Worm (Caenorhabditis elegans) whole organism, dauer: ENCODE measurements around the gene T23F2.5.

Source experiments
- unc-62 ChIP-seq: sonication (generic microtip); optimal IDR thresholded peaks from 2 replicates; lab custom pipeline; 2017; ENCODE audit warnings: missing biosample characterization, missing genetic modification reagents, missing genetic modification characterization

The T23F2.5 gene

DNA sequence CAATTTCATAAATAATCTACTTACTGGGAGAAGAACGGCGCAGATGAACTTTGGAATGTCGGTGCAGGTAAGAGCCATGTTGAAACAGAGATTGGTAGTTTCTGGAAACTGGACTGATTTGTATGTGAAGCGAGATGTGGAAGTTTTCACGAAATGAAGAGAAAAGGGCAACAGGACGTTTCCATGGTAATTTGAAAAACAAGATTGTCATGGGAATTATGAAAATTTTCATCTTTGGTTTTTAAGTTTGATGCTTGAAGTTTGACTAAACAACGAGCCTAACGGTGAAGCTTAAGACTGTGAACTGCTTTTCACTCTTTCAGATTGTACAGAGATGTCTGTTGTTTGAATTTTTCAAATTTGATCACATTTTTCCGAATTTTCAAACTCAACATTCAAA is 4.7 kb downstream of the T23F2.5 start, which contains the start of gene T23F2.3:
Gene T23F2.3 (minus strand): TSS at position 101 of the 400 bp plus-strand sequence.
- no peak for TF ChIP-seq unc-62 (GFP tag; lab: Kevin White, UChicago)

DNA sequence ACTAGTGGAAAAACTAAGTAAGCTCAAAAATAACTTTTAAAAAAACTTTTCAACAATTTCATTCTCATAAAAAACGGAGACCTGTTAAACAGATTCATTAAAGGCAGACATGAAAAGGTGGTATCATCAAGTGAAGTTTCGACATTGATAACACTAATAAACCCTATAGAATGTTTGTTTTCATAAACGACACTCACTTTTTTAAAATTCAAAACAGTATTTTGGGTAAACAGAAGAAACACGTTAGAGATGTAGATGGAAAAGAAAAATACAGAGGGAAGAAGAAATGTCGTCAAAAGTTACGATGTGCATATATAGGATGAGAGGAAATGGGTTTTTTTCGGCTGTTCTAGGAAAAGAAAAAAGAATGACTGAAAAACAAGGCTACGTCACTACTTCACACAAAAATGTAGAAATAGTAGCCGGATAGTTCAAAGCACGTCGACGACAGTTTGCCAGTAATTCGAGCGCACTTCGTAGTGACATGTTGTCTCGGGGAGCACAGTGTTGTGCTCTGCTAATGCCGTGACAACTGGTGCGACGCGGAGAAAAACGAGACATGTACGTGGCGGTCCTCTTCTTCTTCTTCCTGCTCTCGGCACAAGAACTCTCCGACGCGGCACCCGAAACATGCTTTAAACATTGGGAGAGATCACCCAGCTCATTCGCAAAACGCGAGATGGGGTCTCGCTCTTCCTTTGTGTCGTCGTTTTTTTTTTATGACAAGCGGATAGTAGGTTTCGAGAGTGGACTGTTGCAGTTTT is 7.7 kb downstream of the T23F2.5 start:
- no peak for TF ChIP-seq unc-62 (GFP tag; lab: Kevin White, UChicago)

DNA sequence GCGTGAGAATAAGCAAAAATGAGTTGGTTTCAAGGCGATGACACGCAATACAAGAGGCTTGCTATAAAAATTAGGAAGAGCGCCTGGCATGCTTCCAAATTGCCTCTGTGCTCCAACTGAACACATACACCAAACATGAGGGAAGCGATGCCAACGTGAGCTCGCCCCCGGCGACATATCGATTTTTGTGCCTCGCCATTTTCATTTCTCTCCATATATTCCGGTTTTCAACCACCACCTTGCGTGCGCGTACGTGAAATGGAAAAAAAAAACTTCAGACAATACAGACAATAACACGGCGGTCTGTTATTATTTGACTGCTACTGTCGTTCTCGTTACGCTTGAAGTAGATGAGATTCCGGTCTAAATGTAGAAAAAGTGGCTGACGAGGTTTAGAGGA is 9.0 kb downstream of the T23F2.5 start:
- TF ChIP-seq unc-62 (GFP tag; lab: Kevin White, UChicago) = no peak

DNA sequence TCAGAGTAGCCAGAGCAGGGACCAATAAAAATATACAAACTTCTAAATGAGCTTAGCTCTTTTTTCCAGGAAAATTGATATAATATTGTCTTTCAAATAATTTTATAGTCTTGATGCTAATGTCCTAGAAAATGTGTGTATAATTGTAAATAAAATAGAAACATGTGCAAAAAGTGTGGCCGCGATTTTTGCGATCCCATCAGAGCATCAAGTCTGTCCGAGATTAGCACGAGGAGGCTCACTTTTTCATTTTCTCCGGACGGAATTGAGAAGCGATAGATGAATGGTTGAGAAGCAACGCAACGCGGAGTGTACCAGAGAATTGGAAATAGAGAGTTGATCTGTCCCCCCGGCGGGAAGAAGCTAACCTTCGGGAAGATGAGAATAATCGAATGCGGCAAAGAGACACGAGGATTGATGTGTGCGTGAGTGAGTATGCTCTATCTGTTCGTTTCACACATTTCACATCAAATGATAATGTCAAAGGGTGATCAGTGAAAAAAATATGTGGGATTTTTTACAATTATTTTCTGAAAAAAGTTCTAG is 10.5 kb downstream of the T23F2.5 start:
- TF ChIP-seq unc-62 (GFP tag; lab: Kevin White, UChicago) = no peak

DNA sequence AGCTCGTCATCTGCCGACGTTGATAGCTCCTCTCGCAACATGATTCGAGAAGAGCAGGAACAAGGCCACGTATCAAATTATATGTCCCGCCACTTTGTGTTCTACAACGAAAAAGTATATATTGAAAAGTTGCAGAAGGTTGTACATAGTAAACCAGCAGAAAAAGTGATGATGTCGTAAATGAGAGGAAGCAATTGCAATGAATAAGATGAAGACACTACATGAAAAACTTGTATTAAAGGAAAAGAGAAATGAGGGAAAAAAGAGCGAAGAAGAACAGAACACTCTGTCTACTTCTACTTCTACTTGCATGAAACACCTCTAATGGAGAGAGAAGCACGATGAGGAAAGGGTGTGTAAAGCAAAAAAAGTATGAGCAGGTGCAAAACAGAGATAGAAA is 11.8 kb downstream of the T23F2.5 start, which contains the start of gene T23F2.2:
Gene T23F2.2 (minus strand): TSS at position 101 of the 400 bp plus-strand sequence.
- no peak for TF ChIP-seq unc-62 (GFP tag; lab: Kevin White, UChicago)

DNA sequence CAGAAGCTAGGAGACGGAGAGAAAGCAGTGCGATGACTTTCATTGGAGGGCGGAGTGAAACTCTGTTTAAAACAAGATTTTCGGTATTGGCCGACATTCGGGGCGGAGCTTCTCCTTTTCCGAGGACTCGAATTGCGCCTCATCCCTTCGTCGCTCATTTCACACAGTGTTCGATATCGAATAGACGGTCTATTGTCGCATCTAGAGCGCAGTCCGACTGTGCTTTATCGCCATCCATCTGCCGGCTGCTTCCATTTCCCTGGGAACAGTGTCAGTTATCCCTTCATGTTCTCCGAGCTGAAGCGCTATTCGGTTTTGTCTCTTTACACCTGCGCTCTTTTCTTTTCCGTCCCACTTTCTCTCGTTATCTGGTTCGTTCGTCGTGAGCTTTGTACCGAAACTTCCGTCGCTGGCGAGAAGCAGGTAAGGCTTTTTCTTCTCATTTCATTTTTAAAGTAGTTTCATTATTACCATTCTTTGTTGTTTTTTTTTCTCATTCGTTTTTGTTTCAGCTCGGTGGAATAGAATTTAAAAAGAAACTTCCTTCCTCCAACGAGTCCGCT is 24.1 kb downstream of the T23F2.5 start, which contains the start of the genes bus-8A and bus-8B:
Gene bus-8A (plus strand): TSS at position 96 of the 563 bp plus-strand sequence.
Gene bus-8B (plus strand): TSS at position 513 of the 563 bp plus-strand sequence.
- no peak for TF ChIP-seq unc-62 (GFP tag; lab: Kevin White, UChicago)

DNA sequence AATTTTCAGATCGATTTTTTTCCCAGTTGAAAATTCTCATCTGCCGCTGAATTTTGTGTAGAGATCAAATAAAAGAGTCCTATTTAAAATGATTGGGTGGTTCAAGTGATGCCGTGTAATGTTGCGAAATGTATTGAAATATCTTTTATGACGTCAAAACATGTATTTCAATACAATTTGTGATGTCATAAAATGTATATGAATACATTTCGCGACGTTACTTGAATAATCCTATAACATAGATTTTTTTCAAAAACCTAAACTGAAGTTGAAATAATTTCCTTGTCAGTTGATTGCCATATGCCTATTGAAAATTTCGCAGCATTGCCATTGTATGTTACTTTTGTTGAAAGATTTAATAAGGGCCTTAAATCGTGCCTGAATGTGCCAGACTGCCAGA is 27.4 kb downstream of the T23F2.5 start, which contains the start of gene F55D1.1:
Gene F55D1.1 (plus strand): TSS at position 301 of the 400 bp plus-strand sequence.
- TF ChIP-seq unc-62 (GFP tag; lab: Kevin White, UChicago) = no peak

DNA sequence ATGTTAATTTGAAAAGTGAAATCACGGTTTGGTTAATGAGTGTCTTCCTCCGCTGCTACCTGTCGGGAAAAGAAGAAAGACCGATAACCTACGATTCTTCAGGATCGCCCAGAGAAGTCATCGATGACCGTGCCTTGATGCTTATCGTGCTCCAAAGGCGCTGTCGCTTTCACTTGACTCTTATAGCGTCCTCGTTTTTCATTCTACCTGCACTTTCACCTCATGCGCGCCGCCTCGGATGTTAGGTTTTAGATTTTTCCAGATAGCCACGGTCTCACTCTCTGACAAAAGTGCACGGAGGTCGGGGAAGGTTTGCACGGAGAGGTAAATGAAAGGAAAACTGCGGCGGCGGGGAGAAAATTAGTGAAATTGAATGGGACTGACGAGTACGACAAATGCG is 28.1 kb downstream of the T23F2.5 start:
- TF ChIP-seq unc-62 (GFP tag; lab: Kevin White, UChicago) = no peak

DNA sequence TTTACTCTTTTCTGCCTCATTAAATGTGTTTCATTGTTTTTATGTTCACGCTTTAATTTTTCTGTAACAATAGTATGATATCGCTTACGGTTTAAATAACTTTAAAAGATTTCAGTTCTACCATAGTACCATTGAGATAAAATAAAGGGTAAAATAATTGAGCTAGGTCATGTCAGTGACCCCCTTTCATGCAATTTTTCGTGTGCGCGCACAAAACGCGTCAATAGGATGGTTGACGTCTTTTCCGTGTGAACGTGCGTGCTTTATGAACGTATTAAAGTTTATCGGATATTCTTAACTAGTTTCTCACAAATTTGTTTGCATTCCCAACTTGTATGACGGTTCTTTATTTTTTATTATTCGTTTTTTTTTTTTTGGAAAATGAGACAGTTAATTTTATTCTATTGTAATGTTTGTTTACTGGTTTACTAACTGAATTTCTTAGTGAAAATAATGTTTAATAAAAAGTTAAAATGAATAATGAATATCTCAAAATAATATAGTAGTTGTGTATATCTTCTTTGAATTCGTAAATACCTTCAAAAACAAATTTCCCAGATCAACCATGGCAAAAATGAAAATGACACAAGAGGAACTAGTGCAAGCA is 30.9 kb downstream of the T23F2.5 start, which contains the start of gene C25F6.1:
Gene C25F6.1 (plus strand): TSS at position 557 of the 607 bp plus-strand sequence.
- no peak for TF ChIP-seq unc-62 (GFP tag; lab: Kevin White, UChicago)

DNA sequence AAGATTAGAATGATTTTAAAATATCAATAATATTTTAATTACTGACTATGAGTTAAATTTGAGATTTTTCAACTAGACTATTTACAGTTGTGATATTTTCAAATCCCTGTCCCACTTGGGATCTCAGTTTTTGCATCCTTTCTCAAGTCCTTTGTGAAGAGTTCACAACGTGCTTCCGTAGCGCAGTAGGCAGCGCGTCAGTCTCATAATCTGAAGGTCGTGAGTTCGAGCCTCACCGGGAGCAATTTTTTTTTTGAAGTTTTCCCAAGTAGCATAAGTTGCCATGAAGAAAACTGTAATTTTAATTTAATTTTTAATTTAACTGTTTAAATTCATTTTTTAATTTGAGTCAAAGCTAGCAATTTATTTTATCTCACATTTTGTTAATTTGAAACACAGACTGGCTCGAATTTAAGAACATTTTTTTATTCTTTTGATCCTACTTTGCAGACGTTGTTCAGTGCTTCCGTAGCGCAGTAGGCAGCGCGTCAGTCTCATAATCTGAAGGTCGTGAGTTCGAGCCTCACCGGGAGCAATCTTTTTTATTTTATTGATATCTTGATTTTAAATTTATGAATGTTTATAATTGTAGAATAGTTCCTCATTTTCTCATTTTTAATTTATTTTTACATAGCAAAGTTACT is 31.6 kb downstream of the T23F2.5 start:
- TF ChIP-seq unc-62 (GFP tag; lab: Kevin White, UChicago) = no peak

DNA sequence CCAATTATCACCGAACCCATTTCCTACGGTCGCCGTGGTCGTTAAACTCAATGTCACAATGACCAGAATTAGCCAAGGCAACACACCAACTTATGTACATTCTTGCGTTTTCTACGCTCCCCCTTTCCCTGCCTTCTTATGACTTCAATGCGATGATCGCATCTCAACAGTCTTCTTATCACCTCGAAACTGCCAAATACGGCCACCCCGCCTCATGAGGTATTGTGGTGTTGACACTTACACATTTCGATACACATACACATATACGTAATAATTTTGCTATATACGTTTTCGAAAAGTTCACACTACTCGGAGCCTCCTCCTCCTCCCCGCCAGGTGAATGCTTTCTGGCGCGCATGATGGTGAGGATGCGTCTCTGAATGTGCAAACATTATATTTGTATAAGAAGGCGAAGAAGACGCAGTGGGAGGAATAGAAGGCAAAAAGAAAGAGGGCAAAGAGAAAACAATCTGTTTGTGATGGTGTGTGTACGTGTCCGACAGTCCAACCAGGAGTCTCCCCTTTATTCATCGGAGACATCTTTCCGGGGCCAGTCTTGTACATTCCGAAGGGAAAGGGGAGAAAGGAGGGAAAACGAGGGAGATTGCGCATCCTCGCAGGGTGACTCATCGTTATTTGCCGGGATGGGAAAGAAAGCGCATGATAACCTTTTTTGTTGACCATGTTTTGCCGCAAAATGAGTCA is 36.9 kb downstream of the T23F2.5 start:
- TF ChIP-seq unc-62 (GFP tag; lab: Kevin White, UChicago) = no peak

DNA sequence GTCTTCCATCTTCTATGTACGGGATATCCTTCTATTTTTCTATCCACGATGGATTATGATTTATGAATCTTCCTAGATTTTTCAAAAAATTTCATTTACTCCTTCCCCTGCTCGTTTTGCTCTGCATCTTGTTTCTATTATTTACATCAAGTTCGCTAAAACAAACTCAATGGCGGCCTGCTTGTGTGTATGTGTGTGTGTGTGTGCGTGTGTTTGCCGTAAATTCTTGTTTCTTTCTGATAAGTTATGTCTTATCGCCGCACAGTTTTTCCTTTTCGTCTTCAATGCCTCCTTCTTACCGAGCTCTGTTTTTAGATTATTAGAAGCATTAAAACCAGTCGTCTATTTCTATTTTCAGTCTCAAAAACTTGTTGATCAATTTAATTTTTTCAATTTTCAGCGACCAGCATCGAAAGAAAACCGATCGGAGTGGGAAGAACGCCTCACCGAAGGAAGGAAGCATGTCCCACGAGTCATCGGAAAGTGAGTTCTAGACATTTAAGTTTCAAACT is 37.6 kb downstream of the T23F2.5 start, which contains the start of gene dlg-1:
Gene dlg-1 (plus strand): TSS at position 401 of the 512 bp plus-strand sequence.
- TF ChIP-seq unc-62 (GFP tag; lab: Kevin White, UChicago) = no peak

DNA sequence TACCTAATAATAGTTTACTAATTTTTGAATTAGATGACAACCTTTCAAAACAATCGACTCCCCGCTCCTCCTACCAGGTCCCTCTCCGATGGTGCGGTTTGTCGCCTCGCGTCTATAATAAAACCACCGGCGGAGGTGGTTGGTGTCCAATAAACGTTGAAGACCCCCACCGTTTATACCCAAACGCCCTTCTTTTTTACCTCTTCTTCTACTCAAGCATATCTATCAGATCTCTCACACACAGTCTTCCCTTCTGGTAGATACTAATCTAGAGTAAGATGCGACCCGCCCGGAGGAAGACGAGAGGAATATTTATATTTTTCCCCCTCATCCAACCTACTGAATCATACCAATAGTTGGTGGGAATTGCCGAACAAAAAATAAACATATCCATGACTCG is 38.1 kb downstream of the T23F2.5 start:
- no peak for TF ChIP-seq unc-62 (GFP tag; lab: Kevin White, UChicago)

DNA sequence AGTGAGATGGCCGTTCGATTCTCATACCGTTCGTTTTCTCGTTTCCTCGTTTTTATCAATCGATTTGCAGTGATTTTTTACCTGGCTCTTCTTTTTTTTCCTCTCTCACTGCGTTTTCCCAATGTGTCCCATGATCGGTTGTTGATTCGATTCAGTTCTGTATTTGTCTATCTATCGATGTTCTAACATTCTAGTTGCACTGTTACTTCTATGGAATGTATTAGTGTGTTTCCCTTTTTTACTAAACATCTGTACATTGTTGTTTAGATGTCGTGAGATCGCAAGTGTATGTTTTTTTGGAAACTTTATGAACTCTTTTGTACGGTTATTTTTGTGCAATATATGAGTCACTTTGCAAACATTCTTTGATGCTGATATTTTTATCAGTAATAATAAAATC is 39.4 kb downstream of the T23F2.5 start:
- no peak for TF ChIP-seq unc-62 (GFP tag; lab: Kevin White, UChicago)
